Worm (Caenorhabditis elegans): ENCODE data around the gene lron-12.

- TF ChIP-seq hmg-20 (GFP tag; IDR thresholded peaks at IDR 0.05): no peak
- no peak for TF ChIP-seq ztf-6 (GFP tag; IDR thresholded peaks at IDR 0.05)
- no peak for TF ChIP-seq efl-1 (GFP tag; optimal IDR thresholded peaks at IDR 0.05)
- TF ChIP-seq dpl-1 (GFP tag; optimal IDR thresholded peaks at IDR 0.05): no peak
- TF ChIP-seq unc-62 (GFP tag; optimal IDR thresholded peaks at IDR 0.05): no peak
- TF ChIP-seq nhr-90 (tag; optimal IDR thresholded peaks at IDR 0.05): no peak
- no peak for TF ChIP-seq mes-4 (tag; optimal IDR thresholded peaks at IDR 0.05)
- no peak for TF ChIP-seq tbp1 (GFP tag; optimal IDR thresholded peaks at IDR 0.05)
- TF ChIP-seq egrh-3 (GFP tag; IDR thresholded peaks at IDR 0.05): no peak
- TF ChIP-seq nfya-1 (tag; optimal IDR thresholded peaks at IDR 0.05; ENCODE audit: borderline replicate concordance, insufficient read depth): no peak
- TF ChIP-seq snpc-4 (GFP tag; optimal IDR thresholded peaks at IDR 0.05): no peak
- TF ChIP-seq snpc-4 (tag; optimal IDR thresholded peaks at IDR 0.05): no peak
Observed at ce11 chrIII:12137515-12137914, 19.2 kb upstream of the lron-12 start.

All from whole organism, young adult.